Worm (Caenorhabditis elegans) whole organism, L2 larva: ENCODE data around the gene mtss-1.
A peak's percentile ranks its signal among the peaks of the same experiment; 100 is the strongest.

Experiments
- C34F6.9 ChIP-seq: fragments of 150-350 bp; optimal IDR thresholded peaks from 2 replicates; lab custom pipeline; 2014; ENCODE audit warnings: missing biosample characterization, missing genetic modification characterization
- F13H6.1 ChIP-seq: sonication (generic microtip); optimal IDR thresholded peaks from 2 replicates; lab custom pipeline; 2016; ENCODE audit warnings: missing genetic modification characterization, missing compliant biosample characterization
- R02D3.7 ChIP-seq: fragments of 150-350 bp; optimal IDR thresholded peaks from 2 replicates; lab custom pipeline; 2014; ENCODE audit warnings: missing biosample characterization, missing genetic modification characterization
- Y55F3AM.14 ChIP-seq: fragments of 200-800 bp; sonication (Bioruptor generic); optimal IDR thresholded peaks from 2 replicates; lab custom pipeline; 2018; ENCODE audit warnings: mild to moderate bottlenecking, missing genetic modification characterization, missing compliant biosample characterization
- ZK546.5 ChIP-seq: sonication (generic microtip); optimal IDR thresholded peaks from 2 replicates; lab custom pipeline; 2017; ENCODE audit warnings: missing biosample characterization, missing genetic modification characterization
- alr-1 ChIP-seq: fragments of 150-350 bp; optimal IDR thresholded peaks from 2 replicates; lab custom pipeline; 2014; ENCODE audit warnings: missing biosample characterization, missing genetic modification characterization
- aly-2 ChIP-seq: fragments of 150-350 bp; optimal IDR thresholded peaks from 2 replicates; lab custom pipeline; 2014; ENCODE audit warnings: missing biosample characterization, missing genetic modification characterization
- ama-1 ChIP-seq: fragments of 150-350 bp; optimal IDR thresholded peaks from 2 replicates; lab custom pipeline; 2018; ENCODE audit warnings: inconsistent platforms
- blmp-1 ChIP-seq: sonication (generic microtip); optimal IDR thresholded peaks from 2 replicates; lab custom pipeline; 2017; ENCODE audit warnings: missing genetic modification characterization, mild to moderate bottlenecking, missing compliant biosample characterization, antibody characterized with exemption, moderate library complexity; ENCODE audit not compliant: insufficient read depth
- ceh-16 ChIP-seq: fragments of 150-350 bp; optimal IDR thresholded peaks from 2 replicates; lab custom pipeline; 2014; ENCODE audit warnings: missing biosample characterization, missing genetic modification characterization
- ceh-82 ChIP-seq: fragments of 150-350 bp; optimal IDR thresholded peaks from 2 replicates; lab custom pipeline; 2014; ENCODE audit warnings: missing biosample characterization, missing genetic modification characterization
- crh-2 ChIP-seq: sonication (generic microtip); optimal IDR thresholded peaks from 2 replicates; lab custom pipeline; 2017; ENCODE audit warnings: missing biosample characterization, missing genetic modification characterization
- dmd-4 ChIP-seq: sonication (generic microtip); optimal IDR thresholded peaks from 2 replicates; lab custom pipeline; 2017; ENCODE audit warnings: missing biosample characterization, missing genetic modification characterization
- egl-27 ChIP-seq: sonication (generic microtip); optimal IDR thresholded peaks from 3 replicates; lab custom pipeline; 2017; ENCODE audit warnings: missing biosample characterization, missing genetic modification reagents, missing genetic modification characterization
- elt-1 ChIP-seq: fragments of 150-350 bp; optimal IDR thresholded peaks from 2 replicates; lab custom pipeline; 2014; ENCODE audit warnings: missing biosample characterization, missing genetic modification characterization
- elt-3 ChIP-seq: sonication (generic microtip); optimal IDR thresholded peaks from 2 replicates; lab custom pipeline; 2017; ENCODE audit warnings: missing biosample characterization, missing genetic modification characterization
- fos-1 ChIP-seq: fragments of 150-350 bp; optimal IDR thresholded peaks from 2 replicates; lab custom pipeline; 2014; ENCODE audit warnings: missing biosample characterization, missing genetic modification characterization
- gmeb-1 ChIP-seq: fragments of 150-350 bp; optimal IDR thresholded peaks from 2 replicates; lab custom pipeline; 2014; ENCODE audit warnings: missing biosample characterization, missing genetic modification characterization
- lin-11 ChIP-seq: fragments of 150-350 bp; sonication (generic microtip); optimal IDR thresholded peaks from 2 replicates; lab custom pipeline; 2014; ENCODE audit warnings: missing biosample characterization, missing genetic modification characterization, inconsistent platforms, mixed read lengths
- lin-13 ChIP-seq: fragments of 150-350 bp; optimal IDR thresholded peaks from 2 replicates; lab custom pipeline; 2014; ENCODE audit warnings: missing biosample characterization, missing genetic modification reagents, missing genetic modification characterization
- lin-39 ChIP-seq: fragments of 150-350 bp; optimal IDR thresholded peaks from 2 replicates; lab custom pipeline; 2014; ENCODE audit warnings: missing biosample characterization, missing genetic modification reagents, missing genetic modification characterization
- lsy-2 ChIP-seq, 2 experiments: fragments of 150-350 bp in 1 of 2; sonication (generic microtip) in 1 of 2; optimal IDR thresholded peaks; 2 replicates each; lab custom pipeline; 2014 to 2017; ENCODE audit warnings: missing biosample characterization in 2 of 2, missing genetic modification characterization in 2 of 2
- mab-5 ChIP-seq: fragments of 150-350 bp; optimal IDR thresholded peaks from 2 replicates; lab custom pipeline; 2014; ENCODE audit warnings: missing biosample characterization, missing genetic modification characterization
- mbf-1 ChIP-seq: sonication (generic microtip); optimal IDR thresholded peaks from 2 replicates; lab custom pipeline; 2017; ENCODE audit warnings: missing biosample characterization, missing genetic modification characterization
- mdl-1 ChIP-seq, 2 experiments: fragments of 150-350 bp in 1 of 2; sonication (generic microtip) in 1 of 2; optimal IDR thresholded peaks; 2 replicates each; lab custom pipeline; 2017; ENCODE audit warnings: missing biosample characterization in 2 of 2, missing genetic modification characterization in 2 of 2
- nhr-10 ChIP-seq: sonication (generic microtip); optimal IDR thresholded peaks from 2 replicates; lab custom pipeline; 2017; ENCODE audit warnings: missing biosample characterization, missing genetic modification characterization
- nhr-11 ChIP-seq: fragments of 150-350 bp; optimal IDR thresholded peaks from 2 replicates; lab custom pipeline; 2014; ENCODE audit warnings: missing biosample characterization, missing genetic modification characterization
- nhr-12 ChIP-seq: fragments of 150-350 bp; optimal IDR thresholded peaks from 2 replicates; lab custom pipeline; 2014; ENCODE audit warnings: missing biosample characterization, missing genetic modification characterization
- nhr-129 ChIP-seq: fragments of 150-350 bp; optimal IDR thresholded peaks from 2 replicates; lab custom pipeline; 2014; ENCODE audit warnings: missing biosample characterization, missing genetic modification characterization
- nhr-21 ChIP-seq: fragments of 150-350 bp; optimal IDR thresholded peaks from 2 replicates; lab custom pipeline; 2014; ENCODE audit warnings: missing biosample characterization, missing genetic modification characterization
- nhr-23 ChIP-seq: fragments of 150-350 bp; optimal IDR thresholded peaks from 2 replicates; lab custom pipeline; 2014; ENCODE audit warnings: missing biosample characterization, missing genetic modification reagents, missing genetic modification characterization
- nhr-237 ChIP-seq: fragments of 150-350 bp; optimal IDR thresholded peaks from 2 replicates; lab custom pipeline; 2014; ENCODE audit warnings: missing biosample characterization, missing genetic modification characterization
- nhr-25 ChIP-seq: fragments of 150-350 bp; sonication (generic microtip); optimal IDR thresholded peaks from 3 replicates; lab custom pipeline; 2014; ENCODE audit warnings: missing biosample characterization, missing genetic modification characterization
- nhr-6 ChIP-seq: fragments of 150-350 bp; optimal IDR thresholded peaks from 2 replicates; lab custom pipeline; 2014; ENCODE audit warnings: missing biosample characterization, missing genetic modification characterization
- nhr-77 ChIP-seq: fragments of 150-350 bp; optimal IDR thresholded peaks from 2 replicates; lab custom pipeline; 2014; ENCODE audit warnings: missing biosample characterization, missing genetic modification characterization
- peb-1 ChIP-seq: fragments of 150-350 bp; optimal IDR thresholded peaks from 2 replicates; lab custom pipeline; 2014; ENCODE audit warnings: missing biosample characterization, missing genetic modification characterization
- sem-4 ChIP-seq: fragments of 150-350 bp; optimal IDR thresholded peaks from 2 replicates; lab custom pipeline; 2014; ENCODE audit warnings: missing biosample characterization, missing genetic modification reagents, missing genetic modification characterization
- skn-1 ChIP-seq: sonication (generic microtip); optimal IDR thresholded peaks from 2 replicates; lab custom pipeline; 2017; ENCODE audit warnings: missing biosample characterization, missing genetic modification characterization
- sma-3 ChIP-seq: sonication (generic microtip); optimal IDR thresholded peaks from 2 replicates; lab custom pipeline; 2016; ENCODE audit warnings: missing genetic modification reagents, missing genetic modification characterization, missing compliant biosample characterization
- sma-9 ChIP-seq, 2 experiments: fragments of 150-350 bp in 1 of 2; sonication (generic microtip) in 1 of 2; optimal IDR thresholded peaks; 2 replicates each; lab custom pipeline; 2014 to 2016; ENCODE audit warnings: missing genetic modification characterization in 2 of 2, mild to moderate bottlenecking in 1 of 2, missing biosample characterization in 1 of 2, missing compliant biosample characterization in 1 of 2, missing genetic modification reagents in 1 of 2, moderate library complexity in 1 of 2
- snpc-4 ChIP-seq: fragments of 150-350 bp; optimal IDR thresholded peaks from 2 replicates; lab custom pipeline; 2014; ENCODE audit warnings: missing biosample characterization, missing genetic modification characterization
- unc-39 ChIP-seq: fragments of 150-350 bp; optimal IDR thresholded peaks from 2 replicates; lab custom pipeline; 2014; ENCODE audit warnings: missing biosample characterization, missing genetic modification characterization
- unc-55 ChIP-seq: fragments of 150-350 bp; sonication (generic microtip); optimal IDR thresholded peaks from 3 replicates; lab custom pipeline; 2014; ENCODE audit warnings: missing biosample characterization, missing genetic modification reagents, missing genetic modification characterization
- unc-62 ChIP-seq: fragments of 150-350 bp; optimal IDR thresholded peaks from 2 replicates; lab custom pipeline; 2014; ENCODE audit warnings: missing biosample characterization, missing genetic modification reagents, missing genetic modification characterization
- zag-1 ChIP-seq: fragments of 150-350 bp; optimal IDR thresholded peaks from 2 replicates; lab custom pipeline; 2014; ENCODE audit warnings: missing biosample characterization, missing genetic modification characterization
- ztf-1 ChIP-seq: fragments of 200-800 bp; sonication (Bioruptor generic); conservative IDR thresholded peaks from 2 replicates; pipeline ENCODE4 v1.3.6; 2022; ENCODE audit warnings: missing genetic modification characterization, missing compliant biosample characterization
- ztf-11 ChIP-seq: sonication (generic microtip); optimal IDR thresholded peaks from 2 replicates; lab custom pipeline; 2017; ENCODE audit warnings: missing biosample characterization, missing genetic modification characterization
- ztf-4 ChIP-seq: fragments of 150-350 bp; optimal IDR thresholded peaks from 2 replicates; lab custom pipeline; 2014; ENCODE audit warnings: missing biosample characterization, missing genetic modification characterization

Gene mtss-1

DNA sequence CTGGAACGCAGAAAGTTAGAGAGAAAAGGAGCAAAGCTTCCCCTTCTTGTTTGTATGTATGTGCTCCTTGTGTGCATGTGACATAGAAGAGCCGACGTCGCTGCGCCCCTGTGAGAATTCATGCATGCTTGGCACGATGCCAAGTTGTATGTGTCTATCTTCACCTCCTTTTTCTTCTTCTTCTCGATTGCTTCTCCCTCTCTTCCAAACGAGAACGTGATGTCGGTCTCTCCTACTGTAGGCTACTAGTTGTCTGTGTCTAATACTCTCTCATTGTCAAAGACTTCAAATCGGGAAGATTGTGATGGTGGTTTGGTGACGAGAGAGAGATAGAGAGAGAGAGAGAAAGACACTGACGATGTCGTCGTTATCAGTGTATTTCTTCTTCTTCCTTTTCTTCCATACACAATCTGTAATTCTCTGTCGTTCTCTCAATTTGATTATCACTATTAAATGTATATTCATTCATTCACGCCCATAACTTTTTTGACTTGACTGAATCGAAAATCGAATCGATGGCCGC is 29.2 kb downstream of the mtss-1 start:
- TF ChIP-seq blmp-1 (tag; lab: Kevin White, UChicago) (peak; percentile 83), nhr-21 (tag; lab: Kevin White, UChicago) (peak; percentile 93), nhr-6 (tag; lab: Kevin White, UChicago) (peak; percentile 92), snpc-4 (tag; lab: Kevin White, UChicago) (peak; percentile 13), C34F6.9 (tag; lab: Kevin White, UChicago) (peak; percentile 95), mab-5 (tag; lab: Kevin White, UChicago) (peak; percentile 81), fos-1 (peak; percentile 98), sma-3 (GFP tag; lab: Kevin White, UChicago) (peak; percentile 91), nhr-25 (tag; lab: Kevin White, UChicago) (peak; percentile 90), unc-55 (GFP tag; lab: Kevin White, UChicago) (peak; percentile 81), skn-1 (tag; lab: Kevin White, UChicago) (peak; percentile 49), nhr-23 (tag; lab: Kevin White, UChicago) (no peak), lin-39 (tag; lab: Kevin White, UChicago) (no peak), gmeb-1 (peak; percentile 69), nhr-77 (tag; lab: Kevin White, UChicago) (no peak), egl-27 (tag; lab: Kevin White, UChicago) (peak; percentile 95), nhr-237 (tag; lab: Kevin White, UChicago) (no peak), unc-39 (tag; lab: Kevin White, UChicago) (no peak), nhr-10 (tag; lab: Kevin White, UChicago) (no peak), crh-2 (peak; percentile 97), alr-1 (tag; lab: Kevin White, UChicago) (peak; percentile 60), ztf-4 (tag; lab: Kevin White, UChicago) (peak; percentile 83), sem-4 (peak; percentile 84), zag-1 (tag; lab: Kevin White, UChicago) (peak; percentile 80), mbf-1 (tag; lab: Kevin White, UChicago) (no peak), ceh-16 (tag; lab: Kevin White, UChicago) (peak; percentile 6), nhr-129 (tag; lab: Kevin White, UChicago) (peak; percentile 97), sma-9 (GFP tag; optimal IDR thresholded peaks at IDR 0.05; lab: Kevin White, UChicago) (peak; percentile 96), sma-9 (tag; optimal IDR thresholded peaks at IDR 0.05; lab: Kevin White, UChicago) (no peak), lsy-2 (tag; optimal IDR thresholded peaks at IDR 0.05; lab: Kevin White, UChicago) (peak; percentile 69 to 95), ztf-11 (tag; lab: Kevin White, UChicago) (no peak), mdl-1 (tag; optimal IDR thresholded peaks at IDR 0.05; lab: Kevin White, UChicago) (peak; percentile 81 to 93), aly-2 (tag; lab: Kevin White, UChicago) (no peak), ama-1 (lab: Kevin White, UChicago) (no peak), unc-62 (GFP tag; lab: Kevin White, UChicago) (peak; percentile 59), nhr-11 (tag; lab: Kevin White, UChicago) (no peak), nhr-12 (tag; lab: Kevin White, UChicago) (no peak), R02D3.7 (tag; lab: Kevin White, UChicago) (no peak), dmd-4 (tag; lab: Kevin White, UChicago) (no peak), lin-13 (GFP tag; lab: Kevin White, UChicago) (peak; percentile 78), F13H6.1 (peak; percentile 91), peb-1 (tag; lab: Kevin White, UChicago) (no peak), elt-1 (tag; lab: Kevin White, UChicago) (no peak), Y55F3AM.14 (GFP tag; lab: Kevin White, UChicago) (peak; percentile 90), elt-3 (tag; lab: Kevin White, UChicago) (no peak), ceh-82 (tag; lab: Kevin White, UChicago) (peak; percentile 42), lin-11 (tag; lab: Kevin White, UChicago) (peak; percentile 79), ZK546.5 (tag; lab: Kevin White, UChicago) (peak; percentile 1), ztf-1 (GFP tag; lab: Robert Waterston, UW) (no peak)
